Worm (Caenorhabditis elegans) whole organism, L3 larva: Measurements from ENCODE around the gene C24H11.2.

ENCODE experiments used
- R02D3.7 ChIP-seq: fragments of 150-350 bp; optimal IDR thresholded peaks from 2 replicates; lab custom pipeline; 2014; ENCODE audit warnings: missing biosample characterization, missing genetic modification characterization
- ZK546.5 ChIP-seq: sonication (generic microtip); optimal IDR thresholded peaks from 2 replicates; lab custom pipeline; 2017; ENCODE audit warnings: missing biosample characterization, missing genetic modification characterization
- ceh-16 ChIP-seq: sonication (generic microtip); optimal IDR thresholded peaks from 2 replicates; lab custom pipeline; 2017; ENCODE audit warnings: missing biosample characterization, missing genetic modification characterization
- ceh-28 ChIP-seq: fragments of 150-350 bp; optimal IDR thresholded peaks from 2 replicates; lab custom pipeline; 2014; ENCODE audit warnings: missing biosample characterization, missing genetic modification reagents, missing genetic modification characterization
- ceh-82 ChIP-seq: fragments of 150-350 bp; optimal IDR thresholded peaks from 2 replicates; lab custom pipeline; 2014; ENCODE audit warnings: missing biosample characterization, missing genetic modification characterization
- daf-12 ChIP-seq: fragments of 150-350 bp; optimal IDR thresholded peaks from 2 replicates; lab custom pipeline; 2014; ENCODE audit warnings: missing biosample characterization, missing genetic modification reagents, missing genetic modification characterization
- egl-5 ChIP-seq: fragments of 150-350 bp; optimal IDR thresholded peaks from 2 replicates; lab custom pipeline; 2017; ENCODE audit warnings: missing biosample characterization, missing genetic modification reagents, missing genetic modification characterization, inconsistent platforms
- elt-2 ChIP-seq: sonication (generic microtip); optimal IDR thresholded peaks from 2 replicates; lab custom pipeline; 2016; ENCODE audit warnings: missing genetic modification reagents, mild to moderate bottlenecking, missing genetic modification characterization, missing compliant biosample characterization
- eor-1 ChIP-seq, 2 experiments: fragments of 150-350 bp; optimal IDR thresholded peaks; 2 replicates each; lab custom pipeline; 2014 to 2018; ENCODE audit warnings: missing biosample characterization in 2 of 2, missing genetic modification characterization in 2 of 2
- fkh-10 ChIP-seq: sonication (generic microtip); optimal IDR thresholded peaks from 2 replicates; lab custom pipeline; 2017; ENCODE audit warnings: missing biosample characterization, missing genetic modification reagents, missing genetic modification characterization
- hmg-11 ChIP-seq: sonication (generic microtip); optimal IDR thresholded peaks from 2 replicates; lab custom pipeline; 2016; ENCODE audit warnings: missing genetic modification characterization, missing compliant biosample characterization
- lin-15B ChIP-seq: fragments of 150-350 bp; optimal IDR thresholded peaks from 2 replicates; lab custom pipeline; 2014; ENCODE audit warnings: missing biosample characterization, missing genetic modification characterization
- lin-39 ChIP-seq: fragments of 150-350 bp; optimal IDR thresholded peaks from 2 replicates; lab custom pipeline; 2018; ENCODE audit warnings: missing biosample characterization, missing genetic modification reagents, missing genetic modification characterization
- lsy-12 ChIP-seq: sonication (generic microtip); optimal IDR thresholded peaks from 2 replicates; lab custom pipeline; 2016; ENCODE audit warnings: mild to moderate bottlenecking, missing genetic modification characterization, missing compliant biosample characterization
- mml-1 ChIP-seq: fragments of 150-350 bp; sonication (generic microtip); optimal IDR thresholded peaks from 3 replicates; lab custom pipeline; 2014; ENCODE audit warnings: missing biosample characterization, missing genetic modification characterization
- nfya-1 ChIP-seq: sonication (generic microtip); optimal IDR thresholded peaks from 2 replicates; lab custom pipeline; 2017; ENCODE audit warnings: missing genetic modification characterization, mild to moderate bottlenecking, missing compliant biosample characterization, antibody characterized with exemption, moderate library complexity; ENCODE audit not compliant: insufficient read depth
- nhr-11 ChIP-seq: fragments of 150-350 bp; optimal IDR thresholded peaks from 2 replicates; lab custom pipeline; 2014; ENCODE audit warnings: missing biosample characterization, missing genetic modification characterization
- nhr-12 ChIP-seq: fragments of 150-350 bp; optimal IDR thresholded peaks from 2 replicates; lab custom pipeline; 2014; ENCODE audit warnings: missing biosample characterization, missing genetic modification characterization
- nhr-23 ChIP-seq: fragments of 150-350 bp; optimal IDR thresholded peaks from 2 replicates; lab custom pipeline; 2014; ENCODE audit warnings: missing biosample characterization, missing genetic modification reagents, missing genetic modification characterization
- nhr-237 ChIP-seq: fragments of 150-350 bp; optimal IDR thresholded peaks from 2 replicates; lab custom pipeline; 2014; ENCODE audit warnings: missing biosample characterization, missing genetic modification characterization
- nhr-25 ChIP-seq: sonication (generic microtip); optimal IDR thresholded peaks from 2 replicates; lab custom pipeline; 2017; ENCODE audit warnings: missing biosample characterization, missing genetic modification characterization
- nhr-28 ChIP-seq: fragments of 150-350 bp; optimal IDR thresholded peaks from 2 replicates; lab custom pipeline; 2014; ENCODE audit warnings: missing biosample characterization, missing genetic modification characterization
- nhr-43 ChIP-seq: sonication (generic microtip); optimal IDR thresholded peaks from 2 replicates; lab custom pipeline; 2016; ENCODE audit warnings: mild to moderate bottlenecking, missing genetic modification characterization, missing compliant biosample characterization; ENCODE audit not compliant: poor library complexity, severe bottlenecking
- nhr-77 ChIP-seq: fragments of 150-350 bp; optimal IDR thresholded peaks from 2 replicates; lab custom pipeline; 2014; ENCODE audit warnings: missing biosample characterization, missing genetic modification characterization
- pha-4 ChIP-seq: fragments of 150-350 bp; optimal IDR thresholded peaks from 2 replicates; lab custom pipeline; 2014; ENCODE audit warnings: missing biosample characterization, missing genetic modification reagents, missing genetic modification characterization
- pqm-1 ChIP-seq: fragments of 150-350 bp; optimal IDR thresholded peaks from 2 replicates; lab custom pipeline; 2017; ENCODE audit warnings: missing biosample characterization, missing genetic modification characterization, inconsistent platforms
- skn-1 ChIP-seq: fragments of 150-350 bp; optimal IDR thresholded peaks from 2 replicates; lab custom pipeline; 2014; ENCODE audit warnings: missing biosample characterization, missing genetic modification characterization
- snpc-4 ChIP-seq: fragments of 150-350 bp; optimal IDR thresholded peaks from 2 replicates; lab custom pipeline; 2014; ENCODE audit warnings: missing biosample characterization, missing genetic modification characterization
- unc-39 ChIP-seq: sonication (generic microtip); optimal IDR thresholded peaks from 4 replicates; lab custom pipeline; 2017; ENCODE audit warnings: missing biosample characterization, missing genetic modification characterization
- unc-62 ChIP-seq: fragments of 150-350 bp; sonication (generic microtip); optimal IDR thresholded peaks from 4 replicates; lab custom pipeline; 2014; ENCODE audit warnings: missing biosample characterization, missing genetic modification reagents, missing genetic modification characterization
- zag-1 ChIP-seq: fragments of 150-350 bp; optimal IDR thresholded peaks from 2 replicates; lab custom pipeline; 2014; ENCODE audit warnings: missing biosample characterization, missing genetic modification characterization
- ztf-4 ChIP-seq: fragments of 150-350 bp; optimal IDR thresholded peaks from 2 replicates; lab custom pipeline; 2014; ENCODE audit warnings: missing biosample characterization, missing genetic modification characterization

The C24H11.2 gene

DNA sequence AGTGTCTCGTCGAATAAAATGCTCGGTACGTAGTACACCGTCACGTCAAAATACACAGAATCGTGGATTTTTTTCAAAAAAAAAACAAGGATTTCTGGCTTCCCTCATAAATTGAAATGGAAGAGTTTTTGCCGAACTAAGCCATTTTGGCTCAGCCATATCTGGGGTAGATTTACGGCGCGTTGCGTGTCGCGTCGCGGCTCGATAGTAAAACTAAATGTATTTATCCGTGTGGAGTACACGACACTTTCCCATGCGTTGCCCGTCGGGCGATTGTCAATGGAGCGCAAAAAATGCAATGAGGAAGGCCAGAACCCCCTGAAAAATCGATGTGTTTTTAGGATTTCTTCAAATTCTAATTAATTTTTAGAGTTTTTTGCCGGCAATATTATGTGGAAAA is 41.9 kb downstream of the C24H11.2 start:
- TF ChIP-seq ceh-28 (tag; lab: Kevin White, UChicago) (no peak), mml-1 (tag; lab: Kevin White, UChicago) (no peak), nhr-237 (tag; lab: Kevin White, UChicago) (no peak)

DNA sequence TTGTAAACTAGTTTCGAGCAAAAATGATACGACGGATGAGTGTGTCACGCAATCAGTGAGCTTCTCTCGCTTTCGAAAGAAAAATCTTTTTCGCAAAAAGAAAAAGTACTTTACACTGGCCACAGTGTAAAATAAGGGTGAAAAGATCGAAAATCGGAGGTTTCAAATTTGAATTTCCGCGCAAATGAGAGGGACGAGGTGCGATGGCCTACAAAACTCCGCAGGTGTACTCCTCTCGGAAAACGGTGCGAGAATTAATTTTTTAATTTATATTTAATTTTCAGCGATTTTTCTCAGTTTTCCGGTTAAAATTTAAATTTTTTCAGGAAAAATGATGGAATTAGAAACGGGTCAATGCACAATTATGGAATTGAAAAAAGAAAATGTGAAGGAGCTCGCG is 45.4 kb downstream of the C24H11.2 start, which contains the start of gene mrt-2:
Gene mrt-2 (plus strand): TSS at position 49 of the 400 bp plus-strand sequence.
- TF ChIP-seq lin-39 (tag; lab: Kevin White, UChicago) (peak; percentile 54), snpc-4 (tag; lab: Kevin White, UChicago) (peak; percentile 43), R02D3.7 (tag; lab: Kevin White, UChicago) (peak; percentile 5), hmg-11 (peak; percentile 43), ceh-28 (tag; lab: Kevin White, UChicago) (peak; percentile 49), pha-4 (tag; lab: Kevin White, UChicago) (peak; percentile 77), nfya-1 (peak; percentile 87), skn-1 (tag; lab: Kevin White, UChicago) (peak; percentile 45), nhr-25 (tag; lab: Kevin White, UChicago) (peak; percentile 65), ZK546.5 (tag; lab: Kevin White, UChicago) (no peak), lin-15B (peak; percentile 66), elt-2 (tag; lab: Kevin White, UChicago) (peak; percentile 22), nhr-237 (tag; lab: Kevin White, UChicago) (no peak), nhr-11 (tag; lab: Kevin White, UChicago) (no peak), nhr-43 (tag; lab: Kevin White, UChicago) (peak; percentile 91), nhr-23 (tag; lab: Kevin White, UChicago) (peak; percentile 86), lsy-12 (tag; lab: Kevin White, UChicago) (peak; percentile 55), nhr-12 (no peak), nhr-77 (tag; lab: Kevin White, UChicago) (no peak), nhr-28 (tag; lab: Kevin White, UChicago) (no peak), ztf-4 (tag; lab: Kevin White, UChicago) (no peak), fkh-10 (GFP tag; lab: Kevin White, UChicago) (no peak), mml-1 (tag; lab: Kevin White, UChicago) (no peak), unc-39 (tag; lab: Kevin White, UChicago) (no peak)
- TF ChIP-seq, all 47 proteins: peak for 14

DNA sequence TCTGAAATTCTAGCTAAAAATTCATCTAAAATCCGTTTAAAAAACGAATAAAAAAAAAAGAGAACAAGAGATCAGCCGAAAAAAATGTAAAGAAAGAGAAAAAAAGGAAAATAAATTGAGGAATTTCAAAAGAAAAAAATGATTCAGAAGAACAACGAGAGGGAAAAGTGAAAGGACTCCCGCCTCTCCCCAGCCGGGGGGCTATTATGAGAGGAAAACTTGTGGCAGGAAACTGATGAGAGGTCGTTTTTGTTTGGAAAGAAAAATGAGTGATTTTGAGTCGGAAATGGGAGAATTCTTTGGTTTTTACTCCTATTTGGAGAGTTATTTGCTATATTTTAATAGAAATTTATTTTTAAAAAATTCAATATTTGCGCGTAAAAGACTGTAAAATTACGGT is 50.0 kb downstream of the C24H11.2 start:
- TF ChIP-seq nhr-11 (tag; lab: Kevin White, UChicago): no peak
- TF ChIP-seq elt-2 (tag; lab: Kevin White, UChicago): no peak
- TF ChIP-seq hmg-11: no peak
- no peak for TF ChIP-seq nhr-23 (tag; lab: Kevin White, UChicago)
- no peak for TF ChIP-seq lin-39 (tag; lab: Kevin White, UChicago)
- TF ChIP-seq ceh-16 (tag; lab: Kevin White, UChicago): no peak
- no peak for TF ChIP-seq ceh-28 (tag; lab: Kevin White, UChicago)
- TF ChIP-seq unc-62 (GFP tag; lab: Kevin White, UChicago): no peak
- TF ChIP-seq unc-39 (tag; lab: Kevin White, UChicago): no peak
- no peak for TF ChIP-seq nhr-43 (tag; lab: Kevin White, UChicago)
- no peak for TF ChIP-seq ztf-4 (tag; lab: Kevin White, UChicago)
- no peak for TF ChIP-seq zag-1 (tag; lab: Kevin White, UChicago)
- TF ChIP-seq egl-5: no peak
- no peak for TF ChIP-seq daf-12 (tag; lab: Kevin White, UChicago)
- TF ChIP-seq pqm-1 (tag; lab: Kevin White, UChicago): no peak
- TF ChIP-seq ceh-82: no peak
- no peak for TF ChIP-seq eor-1 (tag; optimal IDR thresholded peaks at IDR 0.05; lab: Kevin White, UChicago)

DNA sequence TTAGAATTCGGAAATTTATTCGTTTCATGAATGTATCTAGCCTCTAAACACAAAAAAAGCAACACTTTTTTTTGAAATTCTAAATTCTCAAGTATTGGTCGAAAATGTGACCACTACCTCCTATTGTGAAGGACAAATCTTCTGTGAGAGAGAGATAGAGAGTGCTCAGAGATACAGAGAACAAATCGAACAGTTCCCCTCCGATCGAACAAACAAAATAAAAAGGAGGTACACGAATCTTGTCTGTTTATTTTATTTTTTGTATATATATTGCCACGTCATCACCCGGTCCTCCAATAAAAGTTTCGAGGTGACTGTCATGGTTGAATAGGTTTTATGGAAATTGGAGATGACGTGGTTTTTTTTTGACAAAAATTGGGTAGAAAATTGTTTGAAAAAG is 51.3 kb downstream of the C24H11.2 start:
- TF ChIP-seq pha-4 (tag; lab: Kevin White, UChicago) (peak; percentile 73), ztf-4 (tag; lab: Kevin White, UChicago) (no peak), nhr-25 (tag; lab: Kevin White, UChicago) (peak; percentile 8)
